Fruit fly (Drosophila melanogaster) whole organism, embryonic: ENCODE results near the gene CG14252.

Experiments
- Ada2b ChIP-seq: fragments of 200-800 bp; sonication (Bioruptor generic); IDR thresholded peaks from 2 replicates; pipeline ENCODE4 v1.3.6; 2022; ENCODE audit warnings: missing biosample characterization, missing genetic modification characterization
- Adf1 ChIP-seq: fragments of 200-800 bp; sonication (Bioruptor generic); IDR thresholded peaks from 2 replicates; pipeline ENCODE4 v1.3.6; 2022; ENCODE audit warnings: missing biosample characterization, missing genetic modification characterization
- Atf6 ChIP-seq: fragments of 200-800 bp; sonication (Bioruptor generic); IDR thresholded peaks from 2 replicates; pipeline ENCODE4 v1.3.6; 2022; ENCODE audit warnings: missing biosample characterization, missing genetic modification characterization
- Awh ChIP-seq: fragments of 200-800 bp; sonication (Bioruptor generic); IDR thresholded peaks from 2 replicates; pipeline ENCODE4, ENCODE4 v1.3.6; 2022; ENCODE audit warnings: missing biosample characterization, missing genetic modification characterization
- B-H1 ChIP-seq: fragments of 200-800 bp; sonication (Bioruptor generic); IDR thresholded peaks from 3 replicates; pipeline ENCODE4 v1.3.6; 2022; ENCODE audit warnings: missing biosample characterization, missing genetic modification characterization
- BtbVII ChIP-seq: fragments of 200-800 bp; sonication (Bioruptor generic); optimal IDR thresholded peaks from 3 replicates; lab custom pipeline; 2017; ENCODE audit warnings: missing biosample characterization, mild to moderate bottlenecking, missing genetic modification characterization
- C15 ChIP-seq: fragments of 200-800 bp; sonication (Bioruptor generic); IDR thresholded peaks from 3 replicates; pipeline ENCODE4 v1.3.6; 2022; ENCODE audit warnings: missing biosample characterization, missing genetic modification characterization
- CG11696 ChIP-seq: fragments of 200-800 bp; sonication (Bioruptor generic); IDR thresholded peaks from 2 replicates; pipeline ENCODE4 v1.3.6; 2022; ENCODE audit warnings: missing biosample characterization, missing genetic modification characterization
- CG14710 ChIP-seq: fragments of 200-800 bp; sonication (Bioruptor generic); optimal IDR thresholded peaks from 3 replicates; lab custom pipeline; 2019; ENCODE audit warnings: missing biosample characterization, mild to moderate bottlenecking, missing genetic modification characterization, moderate library complexity
- CG18262 ChIP-seq: fragments of 200-800 bp; optimal IDR thresholded peaks from 3 replicates; lab custom pipeline; 2019; ENCODE audit warnings: missing biosample characterization, mild to moderate bottlenecking, missing genetic modification characterization, moderate library complexity
- CG2199 ChIP-seq: fragments of 200-800 bp; sonication (Bioruptor generic); IDR thresholded peaks from 3 replicates; pipeline ENCODE4 v1.3.6; 2022; ENCODE audit warnings: missing biosample characterization, missing genetic modification characterization
- CG3065 ChIP-seq: fragments of 200-800 bp; sonication (Bioruptor generic); optimal IDR thresholded peaks from 2 replicates; lab custom pipeline; 2016; ENCODE audit warnings: missing biosample characterization, missing genetic modification characterization
- CG34422 ChIP-seq: fragments of 200-800 bp; sonication (Bioruptor generic); IDR thresholded peaks from 3 replicates; pipeline ENCODE4 v1.3.6; 2022; ENCODE audit warnings: missing biosample characterization, missing genetic modification characterization
- CG4360 ChIP-seq: fragments of 200-800 bp; sonication (Bioruptor generic); IDR thresholded peaks from 2 replicates; pipeline ENCODE4 v1.3.6; 2022; ENCODE audit warnings: missing biosample characterization, missing genetic modification characterization
- CG4404 ChIP-seq: fragments of 200-800 bp; sonication (Bioruptor generic); IDR thresholded peaks from 2 replicates; pipeline ENCODE4 v1.3.6; 2022; ENCODE audit warnings: missing biosample characterization, missing genetic modification characterization
- CG4820 ChIP-seq: fragments of 200-800 bp; sonication (Bioruptor generic); optimal IDR thresholded peaks from 3 replicates; lab custom pipeline; 2016; ENCODE audit warnings: missing biosample characterization, missing genetic modification characterization
- CG7556 ChIP-seq: fragments of 200-800 bp; sonication (Bioruptor generic); optimal IDR thresholded peaks from 2 replicates; lab custom pipeline; 2017; ENCODE audit warnings: missing biosample characterization, mild to moderate bottlenecking, missing genetic modification characterization
- CG8281 ChIP-seq: fragments of 200-800 bp; sonication (Bioruptor generic); optimal IDR thresholded peaks from 2 replicates; lab custom pipeline; 2018; ENCODE audit warnings: missing biosample characterization, mild to moderate bottlenecking, missing genetic modification characterization, moderate library complexity
- CG8388 ChIP-seq: fragments of 200-800 bp; sonication (Bioruptor generic); optimal IDR thresholded peaks from 2 replicates; lab custom pipeline; 2019; ENCODE audit warnings: missing biosample characterization, mild to moderate bottlenecking, missing genetic modification characterization, moderate library complexity
- CG9817 ChIP-seq: fragments of 200-800 bp; sonication (Bioruptor generic); optimal IDR thresholded peaks from 2 replicates; lab custom pipeline; 2018; ENCODE audit warnings: missing biosample characterization, mild to moderate bottlenecking, missing genetic modification characterization, moderate library complexity
- Dbx ChIP-seq: fragments of 200-800 bp; sonication (Bioruptor generic); IDR thresholded peaks from 3 replicates; pipeline ENCODE4 v1.3.6; 2022; ENCODE audit warnings: missing biosample characterization, missing genetic modification characterization
- Deaf1 ChIP-seq: fragments of 200-800 bp; optimal IDR thresholded peaks from 3 replicates; lab custom pipeline; 2019; ENCODE audit warnings: missing biosample characterization, mild to moderate bottlenecking, missing genetic modification characterization, moderate library complexity
- Doc3 ChIP-seq: fragments of 200-800 bp; sonication (Bioruptor generic); IDR thresholded peaks from 3 replicates; pipeline ENCODE4 v1.3.6; 2022; ENCODE audit warnings: missing biosample characterization, missing genetic modification characterization; ENCODE audit not compliant: partially characterized antibody
- HLH4C ChIP-seq: fragments of 200-800 bp; sonication (Bioruptor generic); IDR thresholded peaks from 3 replicates; pipeline ENCODE4 v1.3.6; 2022; ENCODE audit warnings: missing biosample characterization, missing genetic modification characterization; ENCODE audit not compliant: partially characterized antibody
- HLHmδ ChIP-seq: fragments of 200-800 bp; sonication (Bioruptor generic); optimal IDR thresholded peaks from 2 replicates; lab custom pipeline; 2018; ENCODE audit warnings: missing biosample characterization, mild to moderate bottlenecking, missing genetic modification characterization, moderate library complexity
- Hr51 ChIP-seq, 2 experiments: fragments of 200-800 bp; sonication (Bioruptor generic); optimal IDR thresholded peaks; 2 replicates in 1 of 2; 3 replicates in 1 of 2; lab custom pipeline; 2016 to 2018; ENCODE audit warnings: missing biosample characterization in 2 of 2, missing genetic modification characterization in 2 of 2, mild to moderate bottlenecking in 1 of 2, moderate library complexity in 1 of 2
- Kr ChIP-seq: fragments of 200-800 bp; sonication (Bioruptor generic); optimal IDR thresholded peaks from 2 replicates; lab custom pipeline; 2017; ENCODE audit warnings: missing biosample characterization, mild to moderate bottlenecking, missing genetic modification characterization
- NC2α ChIP-seq: fragments of 200-800 bp; sonication (Bioruptor generic); optimal IDR thresholded peaks from 2 replicates; lab custom pipeline; 2016; ENCODE audit warnings: missing biosample characterization, missing genetic modification characterization
- NFAT ChIP-seq: fragments of 200-800 bp; sonication (Bioruptor generic); IDR thresholded peaks from 2 replicates; pipeline ENCODE4 v1.3.6; 2022; ENCODE audit warnings: missing biosample characterization, missing genetic modification characterization
- Oaz ChIP-seq: fragments of 200-800 bp; sonication (Bioruptor generic); IDR thresholded peaks from 2 replicates; pipeline ENCODE4 v1.3.6; 2022; ENCODE audit warnings: missing biosample characterization, missing genetic modification characterization
- Opbp ChIP-seq: fragments of 200-800 bp; sonication (Bioruptor generic); IDR thresholded peaks from 3 replicates; pipeline ENCODE4 v1.3.6; 2022; ENCODE audit warnings: missing biosample characterization, missing genetic modification characterization; ENCODE audit not compliant: partially characterized antibody
- Poxn ChIP-seq: fragments of 200-800 bp; sonication (Bioruptor generic); IDR thresholded peaks from 2 replicates; pipeline ENCODE4 v1.3.6; 2022; ENCODE audit warnings: missing biosample characterization, missing genetic modification characterization
- ac ChIP-seq: fragments of 200-800 bp; sonication (Bioruptor generic); optimal IDR thresholded peaks from 3 replicates; lab custom pipeline; 2017; ENCODE audit warnings: missing biosample characterization, mild to moderate bottlenecking, missing genetic modification characterization
- cad ChIP-seq: fragments of >200 bp; optimal IDR thresholded peaks from 2 replicates; lab custom pipeline; 2017; ENCODE audit warnings: missing biosample characterization, missing genetic modification characterization
- corto ChIP-seq: fragments of 200-800 bp; sonication (Bioruptor generic); optimal IDR thresholded peaks from 2 replicates; lab custom pipeline; 2016; ENCODE audit warnings: missing biosample characterization, mild to moderate bottlenecking, missing genetic modification characterization, moderate library complexity
- dm ChIP-seq: fragments of 200-800 bp; sonication (Bioruptor generic); optimal IDR thresholded peaks from 3 replicates; lab custom pipeline; 2016; ENCODE audit warnings: missing biosample characterization, missing genetic modification characterization
- ems ChIP-seq: fragments of 200-800 bp; sonication (Bioruptor generic); optimal IDR thresholded peaks from 3 replicates; lab custom pipeline; 2016; ENCODE audit warnings: missing biosample characterization, missing genetic modification characterization
- gce ChIP-seq: fragments of 200-800 bp; sonication (Bioruptor generic); IDR thresholded peaks from 3 replicates; pipeline ENCODE4 v1.3.6; 2022; ENCODE audit warnings: missing biosample characterization, missing genetic modification characterization
- jigr1 ChIP-seq: fragments of 200-800 bp; sonication (Bioruptor generic); IDR thresholded peaks from 3 replicates; pipeline ENCODE4 v1.3.6; 2022; ENCODE audit warnings: missing biosample characterization, missing genetic modification characterization
- luna ChIP-seq: fragments of 200-800 bp; sonication (Bioruptor generic); optimal IDR thresholded peaks from 2 replicates; lab custom pipeline; 2016; ENCODE audit warnings: missing biosample characterization, missing genetic modification characterization
- nmo ChIP-seq: fragments of 200-800 bp; sonication (Bioruptor generic); optimal IDR thresholded peaks from 2 replicates; lab custom pipeline; 2018; ENCODE audit warnings: missing biosample characterization, mild to moderate bottlenecking, missing genetic modification characterization, moderate library complexity
- prd ChIP-seq, 3 experiments: fragments of >200 bp in 2 of 3; fragments of 200-800 bp in 1 of 3; sonication (Bioruptor generic) in 1 of 3; optimal IDR thresholded peaks in 2 of 3; IDR thresholded peaks in 1 of 3; 2 replicates in 2 of 3; 3 replicates in 1 of 3; pipeline versions ENCODE4 v1.3.6 to Lab custom; 2017 to 2022; ENCODE audit warnings: missing biosample characterization in 1 of 3, missing genetic modification characterization in 1 of 3
- ro ChIP-seq: fragments of 200-800 bp; sonication (Bioruptor generic); IDR thresholded peaks from 2 replicates; pipeline ENCODE4 v1.3.6; 2022; ENCODE audit warnings: missing biosample characterization, missing genetic modification characterization
- shn ChIP-seq: fragments of 200-800 bp; sonication (Bioruptor generic); optimal IDR thresholded peaks from 3 replicates; lab custom pipeline; 2016; ENCODE audit warnings: missing biosample characterization, missing genetic modification characterization
- sug ChIP-seq: fragments of 200-800 bp; optimal IDR thresholded peaks from 2 replicates; lab custom pipeline; 2019; ENCODE audit warnings: missing biosample characterization, mild to moderate bottlenecking, missing genetic modification characterization, moderate library complexity
- tin ChIP-seq: fragments of 200-800 bp; sonication (Bioruptor generic); optimal IDR thresholded peaks from 3 replicates; lab custom pipeline; 2016; ENCODE audit warnings: missing biosample characterization, missing genetic modification characterization
- tna ChIP-seq: fragments of 200-800 bp; sonication (Bioruptor generic); IDR thresholded peaks from 2 replicates; pipeline ENCODE4 v1.3.6; 2022; ENCODE audit warnings: missing biosample characterization, missing genetic modification characterization; ENCODE audit not compliant: partially characterized antibody
- wek ChIP-seq: fragments of 200-800 bp; sonication (Bioruptor generic); optimal IDR thresholded peaks from 3 replicates; lab custom pipeline; 2018; ENCODE audit warnings: missing biosample characterization, mild to moderate bottlenecking, missing genetic modification characterization, moderate library complexity
- zen2 ChIP-seq: fragments of 200-800 bp; sonication (Bioruptor generic); IDR thresholded peaks from 3 replicates; pipeline ENCODE4 v1.3.6; 2022; ENCODE audit warnings: missing biosample characterization, missing genetic modification characterization; ENCODE audit not compliant: partially characterized antibody
- zf30C ChIP-seq: fragments of 200-800 bp; sonication (Bioruptor generic); optimal IDR thresholded peaks from 3 replicates; lab custom pipeline; 2018; ENCODE audit warnings: missing biosample characterization, mild to moderate bottlenecking, missing genetic modification characterization

CG14252 gene

dm6 chr3R:26988412-26988981, 43.2 kb downstream of the CG14252 start, which contains the start of gene CG31075 (continued):
- TF ChIP-seq Hr51 (GFP tag; optimal IDR thresholded peaks at IDR 0.05; lab: Kevin White, UChicago) (peak in 1 of 2 experiments; percentile 25), corto (GFP tag; lab: Kevin White, UChicago) (peak; percentile 81), Awh (GFP tag; lab: Robert Waterston, UW) (peak; percentile 50; the same call in 1 of the 2 replicates), CG4404 (GFP tag; lab: Robert Waterston, UW) (no peak), nmo (GFP tag; lab: Kevin White, UChicago) (peak; percentile 60), Adf1 (GFP tag; lab: Robert Waterston, UW) (peak; percentile 42), sug (tag; lab: Kevin White, UChicago) (peak; percentile 64), Opbp (GFP tag; lab: Robert Waterston, UW) (no peak), jigr1 (GFP tag; lab: Robert Waterston, UW) (no peak), CG14710 (no peak), Poxn (GFP tag; lab: Robert Waterston, UW) (peak; percentile 62), tin (peak; percentile 12), CG8281 (tag; lab: Kevin White, UChicago) (no peak), C15 (GFP tag; lab: Robert Waterston, UW) (no peak), Ada2b (GFP tag; lab: Robert Waterston, UW) (peak; percentile 86), zf30C (GFP tag; lab: Kevin White, UChicago) (no peak), CG4360 (GFP tag; lab: Robert Waterston, UW) (no peak), CG18262 (no peak), CG3065 (GFP tag; lab: Kevin White, UChicago) (no peak), Deaf1 (tag; lab: Kevin White, UChicago) (peak; percentile 29), zen2 (no peak), CG4820 (GFP tag; lab: Kevin White, UChicago) (no peak), CG7556 (GFP tag; lab: Kevin White, UChicago) (peak; percentile 57), NC2α (no peak), gce (GFP tag; lab: Robert Waterston, UW) (no peak), luna (no peak), BtbVII (GFP tag; lab: Kevin White, UChicago) (peak; percentile 36), ac (GFP tag; lab: Kevin White, UChicago) (no peak), CG8388 (GFP tag; lab: Kevin White, UChicago) (no peak), wek (GFP tag; lab: Kevin White, UChicago) (no peak), ems (no peak), NFAT (GFP tag; lab: Robert Waterston, UW) (peak; percentile 39; the same call in 1 of the 2 replicates), Doc3 (GFP tag; lab: Robert Waterston, UW) (no peak), HLHmδ (GFP tag; lab: Kevin White, UChicago) (no peak), CG9817 (tag; lab: Kevin White, UChicago) (peak; percentile 48), Atf6 (GFP tag; lab: Robert Waterston, UW) (peak; percentile 77), Dbx (GFP tag; lab: Robert Waterston, UW) (peak; percentile 91), HLH4C (GFP tag; lab: Robert Waterston, UW) (no peak), CG2199 (GFP tag; lab: Robert Waterston, UW) (peak; percentile 46; the same call in 1 of the 3 replicates), dm (GFP tag; lab: Kevin White, UChicago) (no peak), CG34422 (GFP tag; lab: Robert Waterston, UW) (peak; percentile 53; the same call in 1 of the 3 replicates), prd (optimal IDR thresholded peaks at IDR 0.05; lab: Kevin White, UChicago) (no peak), prd (GFP tag; IDR thresholded peaks at IDR 0.05; lab: Robert Waterston, UW) (peak; percentile 26; the same call in 1 of the 3 replicates), Kr (no peak), B-H1 (GFP tag; lab: Robert Waterston, UW) (peak; percentile 28; the same call in 1 of the 3 replicates), Oaz (peak; percentile 62), ro (GFP tag; lab: Robert Waterston, UW) (no peak), CG11696 (GFP tag; lab: Robert Waterston, UW) (no peak), tna (GFP tag; lab: Robert Waterston, UW) (no peak; the same call in 1 of the 2 replicates), shn (GFP tag; lab: Kevin White, UChicago) (no peak), cad (GFP tag; lab: Kevin White, UChicago) (no peak)
